Fruit fly (Drosophila melanogaster) whole organism, larva: Measurements from ENCODE around the gene Hpr1.

ENCODE experiments used
- noc ChIP-seq: fragments of 200-800 bp; sonication (Bioruptor generic); optimal IDR thresholded peaks from 3 replicates; lab custom pipeline; 2019; ENCODE audit warnings: missing biosample characterization, mild to moderate bottlenecking, missing genetic modification characterization, moderate library complexity

Hpr1 gene

DNA sequence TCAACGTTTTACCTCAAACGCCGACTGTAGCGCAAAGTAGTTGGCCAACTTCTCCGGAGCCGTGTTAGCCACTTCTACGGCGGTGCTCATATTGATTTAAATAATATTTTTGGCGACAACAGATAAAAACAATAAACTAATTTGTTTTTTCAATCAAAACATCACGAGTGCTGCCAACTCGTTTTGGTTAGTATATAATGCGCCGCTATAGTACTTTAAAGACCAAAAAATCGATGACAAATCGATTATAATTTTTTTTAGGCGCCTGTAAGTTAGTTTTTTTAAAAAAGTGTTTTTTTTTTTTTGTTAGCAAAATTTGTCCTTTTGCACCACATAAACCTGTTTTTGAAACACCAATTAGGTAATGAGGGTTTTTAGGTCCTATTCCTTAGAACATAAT, at the start of gene Hpr1:
Gene Hpr1 (minus strand): TSS at position 198 of the 400 bp plus-strand sequence.
- no peak for TF ChIP-seq noc

DNA sequence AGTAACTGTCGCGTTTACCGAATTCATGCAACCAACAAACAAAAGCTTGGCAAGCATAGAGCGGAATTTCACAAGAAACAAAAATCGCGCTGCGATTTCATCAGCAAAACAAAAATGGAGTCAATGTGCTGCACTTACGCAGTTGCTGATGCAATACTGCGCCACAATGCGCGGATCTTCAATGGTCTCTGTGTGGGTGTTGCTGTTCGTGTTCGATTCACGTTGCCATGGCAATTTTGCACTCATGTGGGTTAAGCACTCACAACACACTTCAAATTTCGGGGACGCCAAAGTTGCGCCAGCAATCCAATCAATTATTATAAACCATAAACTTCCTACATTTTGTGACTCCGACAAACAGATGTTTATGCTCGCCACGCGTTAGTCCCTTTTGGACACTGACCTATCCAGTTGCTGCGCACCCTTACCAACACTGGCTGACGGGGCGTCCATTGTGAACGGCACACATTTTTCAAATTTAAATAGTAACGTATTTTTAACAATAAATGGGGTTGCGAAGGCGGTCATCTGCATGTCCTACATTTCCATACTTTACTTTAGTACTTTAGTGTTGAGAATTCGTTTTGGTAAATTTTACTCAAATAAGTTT, 40.9 kb upstream of the Hpr1 start, which contains the start of gene CG2017:
Gene CG2017 (minus strand): TSS at position 374 of the 610 bp plus-strand sequence.
- TF ChIP-seq noc = no peak

DNA sequence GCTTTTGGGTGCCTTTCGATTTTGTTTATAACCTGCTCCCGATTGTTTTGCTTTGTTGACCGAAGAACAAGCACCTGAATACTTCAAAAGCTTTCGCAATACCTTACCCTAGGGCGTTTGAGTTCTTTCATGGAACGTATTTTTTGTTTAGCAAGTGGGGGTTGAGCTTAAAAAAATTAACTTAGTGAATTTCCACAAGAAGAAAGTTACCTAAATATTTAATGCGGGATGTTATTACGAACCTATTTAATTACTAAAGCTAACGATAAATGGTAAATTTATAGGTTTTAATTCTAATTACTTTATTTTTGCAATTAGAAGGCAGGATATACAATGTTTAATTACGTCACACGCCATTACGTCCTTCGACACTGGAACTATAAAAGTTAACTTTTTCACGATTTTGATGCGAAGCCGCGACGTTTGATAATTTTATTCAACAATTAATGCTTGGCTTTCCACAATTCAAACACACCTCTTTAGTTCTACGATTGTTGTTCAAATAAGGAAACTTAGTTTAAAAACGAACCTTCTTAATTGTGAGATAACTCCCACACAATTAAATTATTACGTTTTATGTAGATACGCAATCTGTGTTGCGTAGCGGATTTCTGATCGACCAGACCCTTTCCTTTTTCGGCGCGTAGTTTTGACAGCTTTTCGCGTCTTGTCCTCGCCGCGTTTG, 40.1 kb upstream of the Hpr1 start:
- TF ChIP-seq noc = peak; percentile 56

DNA sequence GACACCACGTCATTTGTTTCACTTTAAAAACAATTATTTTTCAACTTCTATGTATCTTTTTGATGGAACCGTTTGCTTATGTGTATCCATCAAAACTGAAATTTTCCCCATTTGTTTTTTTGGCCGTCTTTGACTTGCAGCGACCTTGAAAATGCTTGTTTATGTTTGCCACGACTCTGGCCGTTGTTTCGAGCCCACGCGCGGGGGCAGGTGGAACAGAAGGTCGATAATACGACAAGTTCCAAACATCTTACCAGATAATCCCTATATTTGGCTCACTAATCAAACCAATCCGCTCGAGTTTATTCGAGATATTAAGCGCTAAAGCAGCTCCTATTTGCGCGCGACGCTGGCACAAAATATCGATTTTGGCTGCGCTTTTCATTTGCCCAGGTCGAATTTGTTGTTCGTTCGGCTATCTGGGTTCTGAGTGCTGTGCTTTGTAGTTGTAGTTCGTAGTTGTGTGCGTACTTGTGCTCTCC, 39.5 kb upstream of the Hpr1 start:
- TF ChIP-seq noc = no peak

DNA sequence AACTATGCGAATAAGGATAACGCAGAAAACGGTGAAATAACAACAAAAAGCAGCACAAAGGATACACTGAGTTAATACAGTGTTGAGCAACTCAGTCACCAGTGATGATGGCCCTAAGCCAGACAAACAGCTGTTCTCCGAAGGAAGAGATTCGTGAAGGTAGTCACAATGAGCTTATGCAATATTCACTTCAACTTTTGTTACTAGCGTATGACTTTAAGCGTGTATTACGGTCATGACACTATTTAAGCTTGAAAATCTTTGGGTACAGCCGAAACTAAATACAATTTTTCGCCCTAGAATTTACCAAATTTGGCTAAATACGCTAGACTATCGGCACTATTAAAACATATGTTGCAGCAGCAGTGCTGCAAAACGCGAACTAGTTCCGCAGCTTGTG, 35.0 kb upstream of the Hpr1 start, which contains the start of the genes disp and ECSIT:
Gene disp (minus strand): TSS at position 97 of the 400 bp plus-strand sequence.
Gene ECSIT (plus strand): TSS at position 371 of the 400 bp plus-strand sequence.
- no peak for TF ChIP-seq noc

DNA sequence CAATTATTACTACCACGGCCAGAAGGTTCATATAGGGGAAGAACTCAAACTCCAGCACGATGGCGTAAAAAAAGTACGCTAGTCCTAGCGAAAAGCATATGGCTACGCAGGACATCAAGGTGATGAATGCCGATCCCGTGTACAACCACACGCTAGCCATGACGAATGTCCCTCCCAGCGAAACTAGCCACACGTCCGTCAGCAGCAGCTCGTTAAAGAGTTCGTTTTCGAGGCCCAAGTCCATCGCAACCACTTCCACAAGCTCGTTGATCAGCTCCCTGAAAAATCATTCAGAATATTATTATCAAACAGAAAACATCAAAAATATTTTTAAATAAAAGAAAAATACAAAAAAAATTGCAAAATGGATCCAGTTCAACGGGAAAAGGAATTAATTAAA, 31.8 kb upstream of the Hpr1 start, which contains the start of gene CG34287:
Gene CG34287 (plus strand): TSS at position 301 of the 400 bp plus-strand sequence.
- TF ChIP-seq noc = no peak

DNA sequence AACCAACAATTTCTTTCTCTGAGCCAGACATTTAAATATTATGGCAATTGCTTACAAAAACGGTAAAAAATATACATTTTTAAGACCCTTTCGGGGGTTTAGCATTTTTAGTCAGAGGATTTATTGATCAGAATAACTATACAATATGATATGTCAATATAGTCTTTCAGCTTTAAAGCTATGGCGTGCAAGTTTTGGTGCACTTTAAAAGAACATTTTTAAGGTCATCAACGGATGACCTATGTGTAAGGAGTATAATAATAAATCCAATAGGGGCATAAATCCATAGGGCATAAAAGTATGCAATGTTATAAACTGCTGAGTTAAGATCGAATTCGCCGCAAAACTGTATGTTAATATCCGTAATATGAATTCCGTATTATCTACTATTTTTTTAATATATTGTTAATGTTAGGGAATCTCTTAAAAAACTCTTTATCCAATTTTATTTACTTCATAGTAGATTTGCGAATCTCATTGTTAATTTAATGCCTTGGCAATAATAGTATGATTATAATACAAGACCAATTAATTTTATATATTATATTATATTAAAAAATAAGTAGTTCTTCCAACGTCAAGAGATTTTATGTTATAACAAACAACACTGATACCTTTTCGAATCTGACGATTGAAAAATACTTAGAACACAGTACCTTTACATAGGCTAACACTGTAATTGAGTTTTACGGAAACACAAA, 25.5 kb upstream of the Hpr1 start, which contains the start of gene CG14676:
Gene CG14676 (plus strand): TSS at position 651 of the 701 bp plus-strand sequence.
- no peak for TF ChIP-seq noc

DNA sequence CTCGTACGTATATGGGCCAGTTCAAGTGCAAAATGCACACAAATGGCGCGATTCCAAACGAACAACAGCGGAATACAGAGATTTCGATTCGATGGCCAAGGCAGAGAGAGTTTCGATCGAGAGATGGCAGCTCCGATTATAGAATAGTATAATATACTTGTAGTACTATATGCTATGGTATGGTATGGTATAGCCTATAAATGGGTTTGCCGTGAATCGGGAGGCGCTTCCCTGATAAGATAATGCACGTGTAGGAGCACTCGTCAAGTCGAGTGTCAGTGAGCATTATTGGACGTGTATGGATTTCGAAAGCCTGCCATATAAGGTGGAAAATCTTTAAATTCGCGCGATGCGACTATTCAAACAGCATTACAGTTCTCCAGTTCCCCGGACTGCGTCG, 22.3 kb upstream of the Hpr1 start:
- no peak for TF ChIP-seq noc

DNA sequence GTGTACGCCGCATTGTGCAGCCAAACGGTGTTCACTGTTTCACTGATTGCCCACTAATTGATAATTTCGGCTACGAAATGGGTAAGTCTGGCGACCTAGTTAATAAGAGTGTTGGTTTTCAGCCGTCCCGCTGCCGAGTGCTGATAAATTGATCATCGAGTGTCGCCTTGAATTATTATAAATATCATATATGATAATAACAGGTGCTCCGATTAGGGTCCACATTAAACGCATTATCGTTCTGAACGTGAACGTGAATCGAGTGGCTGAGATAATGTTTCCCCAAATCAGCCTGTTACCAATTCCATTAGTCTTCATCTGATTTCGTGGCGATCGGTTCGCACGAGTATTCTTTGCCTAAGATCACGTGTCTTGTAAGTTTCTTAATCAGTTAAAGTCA, 20.1 kb upstream of the Hpr1 start:
- no peak for TF ChIP-seq noc

DNA sequence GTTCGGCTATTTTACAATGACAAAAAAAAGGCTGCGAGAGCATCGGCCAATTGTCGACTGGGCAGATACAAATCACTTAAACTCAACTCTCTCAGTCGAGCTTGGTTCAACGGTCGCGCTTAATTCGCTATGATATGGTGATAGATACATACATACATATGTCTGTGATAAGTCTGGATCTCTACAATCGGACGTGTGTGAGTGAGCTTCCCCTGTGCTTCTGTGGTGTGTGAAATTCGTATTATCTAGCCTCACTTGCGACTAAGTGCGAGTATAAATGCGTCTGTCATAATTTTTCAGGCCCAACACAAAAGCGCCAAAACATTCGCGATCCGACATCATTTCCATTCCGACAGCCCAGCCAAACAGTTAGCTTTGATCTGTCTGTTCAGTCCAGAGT, 19.6 kb upstream of the Hpr1 start, which contains the start of gene CG1213:
Gene CG1213 (plus strand): TSS at position 301 of the 400 bp plus-strand sequence.
- TF ChIP-seq noc = no peak

DNA sequence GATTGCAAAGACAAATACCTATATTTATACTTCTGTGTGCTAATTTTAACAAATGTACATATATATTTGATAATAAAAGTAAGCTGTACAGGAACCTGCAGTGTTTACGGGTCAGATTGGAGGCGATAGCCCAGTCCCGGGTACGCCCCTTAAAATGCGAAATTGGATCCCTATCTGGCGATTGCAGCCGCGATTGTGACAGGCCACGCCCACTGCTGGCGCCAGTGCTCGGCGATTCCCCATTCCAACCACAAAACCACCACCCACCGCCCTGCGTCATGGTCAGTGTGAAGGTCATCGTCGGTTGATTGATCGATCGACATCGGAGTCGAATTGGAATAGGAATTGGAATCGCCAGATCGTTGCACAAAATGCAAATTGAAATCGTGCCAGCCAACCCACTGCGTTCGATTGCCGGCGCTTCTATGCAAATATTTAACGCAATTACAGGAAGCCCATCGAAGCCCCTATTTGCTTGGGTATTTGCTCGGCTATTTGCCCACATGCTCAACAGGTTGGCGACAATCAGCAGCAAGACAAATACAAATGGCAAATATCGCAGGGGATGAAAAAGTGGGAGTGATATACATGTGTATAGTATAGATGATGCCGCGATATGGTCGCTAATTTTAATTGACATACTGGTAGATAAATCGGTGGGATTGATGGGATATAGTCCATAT, 17.6 kb upstream of the Hpr1 start:
- no peak for TF ChIP-seq noc

DNA sequence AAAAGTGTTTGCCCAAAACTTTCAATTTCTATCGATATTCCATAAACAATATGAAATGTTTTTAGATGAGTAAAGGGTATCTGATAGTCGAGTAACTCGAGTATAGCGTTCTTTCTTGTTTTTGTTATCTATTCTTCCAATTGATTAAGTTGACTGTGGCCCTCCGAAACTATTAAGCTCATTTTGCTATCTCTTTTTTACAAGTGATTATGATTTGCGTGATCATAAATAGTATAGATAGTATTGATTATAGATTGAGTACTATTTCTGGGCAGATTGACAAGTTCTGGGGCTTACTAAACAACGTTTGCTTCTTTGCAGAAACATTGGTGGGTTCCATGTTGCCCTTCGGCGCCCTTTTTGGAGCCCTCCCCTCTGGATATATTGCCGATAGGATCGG, 15.3 kb upstream of the Hpr1 start:
- TF ChIP-seq noc = no peak

DNA sequence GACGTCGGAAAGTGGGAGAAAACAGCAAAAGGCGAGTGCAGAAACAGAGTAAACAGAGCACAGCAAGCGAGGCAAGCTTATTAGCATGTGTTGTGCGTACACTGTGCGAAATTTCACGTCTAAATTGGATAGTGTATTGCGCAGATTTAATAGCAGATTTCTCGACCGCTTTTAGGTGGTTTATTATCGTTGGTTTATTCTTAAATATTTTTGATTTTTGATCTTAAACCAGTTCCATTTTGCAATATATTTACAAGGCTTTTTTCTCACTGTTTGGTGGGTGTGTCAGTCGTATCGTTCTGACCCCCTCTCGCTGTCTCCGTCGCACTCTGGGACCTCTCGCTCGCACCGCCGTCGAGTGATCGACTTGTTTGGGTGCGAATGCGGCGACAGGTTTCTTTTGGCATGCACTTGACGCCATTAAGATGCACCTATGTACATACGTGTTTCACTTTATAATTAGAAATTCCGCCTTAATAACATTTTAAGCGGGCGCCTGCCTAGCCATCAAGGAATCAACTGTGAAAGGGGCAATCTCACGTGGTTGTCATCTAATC, 12.8 kb upstream of the Hpr1 start:
- TF ChIP-seq noc = no peak

DNA sequence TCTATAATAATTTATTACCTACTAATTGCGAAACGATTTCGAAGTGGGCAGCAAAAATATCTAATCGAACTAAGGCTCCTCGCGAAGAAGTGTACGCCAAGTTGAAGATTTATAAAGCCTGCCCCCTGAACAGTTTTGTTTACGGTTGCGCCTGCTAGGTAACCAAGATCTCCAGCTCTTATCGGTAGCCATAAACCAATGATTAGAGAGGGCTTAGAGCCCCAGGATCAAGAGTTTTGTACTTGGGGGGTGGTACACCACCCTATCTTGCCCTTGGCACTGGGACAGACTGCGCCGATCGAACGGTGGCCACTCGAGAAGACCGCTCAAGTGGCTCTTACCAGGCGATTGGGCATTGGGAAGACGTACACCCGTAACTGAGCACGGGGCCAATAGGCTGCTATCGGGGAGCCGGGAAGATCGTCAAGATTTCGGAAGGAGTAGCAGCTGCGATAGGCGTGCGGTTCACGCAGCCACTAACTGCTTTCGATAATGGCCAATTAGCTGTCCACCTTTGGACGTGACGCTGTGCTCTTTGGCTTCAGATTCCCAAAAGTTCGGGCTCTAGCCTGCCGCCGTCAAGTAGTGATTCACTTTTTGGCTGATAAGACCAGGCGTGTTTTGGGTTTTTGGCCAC, 11.2 kb upstream of the Hpr1 start:
- TF ChIP-seq noc = peak; percentile 82

DNA sequence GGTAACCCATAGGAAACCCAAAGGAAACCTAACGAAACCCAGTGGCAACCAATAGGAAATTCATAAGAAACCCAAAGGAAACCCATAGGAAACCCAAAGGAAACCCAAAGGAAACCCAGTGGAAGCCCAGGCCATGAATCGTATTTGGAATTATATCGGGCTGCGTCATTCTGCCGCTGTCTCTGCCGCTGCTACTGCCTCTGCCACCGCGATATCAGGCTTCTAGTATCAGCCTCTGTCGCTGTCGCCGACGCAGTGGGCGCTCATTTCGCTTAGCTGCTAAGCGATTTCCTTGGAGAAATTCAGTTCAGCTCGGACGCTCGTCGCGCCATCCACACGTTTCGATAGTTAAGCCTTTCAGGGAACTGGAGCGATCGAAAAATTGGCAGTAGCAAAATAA, 10.1 kb upstream of the Hpr1 start, which contains the start of gene CG1208:
Gene CG1208 (plus strand): TSS at position 301 of the 400 bp plus-strand sequence.
- no peak for TF ChIP-seq noc

DNA sequence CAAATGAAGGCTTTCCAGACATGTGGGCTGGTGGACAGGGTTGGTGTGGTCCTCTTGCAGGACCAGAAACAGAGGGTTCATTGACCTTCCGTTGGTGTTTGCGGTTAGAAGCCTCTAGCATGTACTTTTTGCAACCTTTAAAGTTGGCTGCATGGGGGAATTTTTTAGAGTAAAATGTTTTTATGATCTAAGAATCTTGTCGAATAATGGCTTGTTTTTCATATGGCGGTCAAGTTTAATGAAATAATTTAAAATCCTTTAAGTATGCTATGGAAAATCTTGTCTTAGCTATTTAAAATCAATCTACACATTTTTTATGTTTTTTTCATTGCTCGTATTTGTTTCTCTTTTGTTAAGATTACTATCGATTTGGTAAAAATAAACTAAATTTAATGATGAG, 8.5 kb upstream of the Hpr1 start, which contains the start of gene glob3:
Gene glob3 (plus strand): TSS at position 301 of the 400 bp plus-strand sequence.
- TF ChIP-seq noc = no peak
